Fruit fly (Drosophila melanogaster) whole organism, adult: ENCODE measurements around the gene Cpr62Ba.

ENCODE experiments used
- CG12768 ChIP-seq: fragments of 200-800 bp; sonication (Bioruptor generic); optimal IDR thresholded peaks from 2 replicates; lab custom pipeline; 2017; ENCODE audit warnings: missing biosample characterization, missing genetic modification characterization, mild to moderate bottlenecking, moderate library complexity, missing genetic modification reagents
- CG1620 ChIP-seq: fragments of 200-800 bp; sonication (Bioruptor generic); optimal IDR thresholded peaks from 2 replicates; lab custom pipeline; 2016; ENCODE audit warnings: missing biosample characterization, missing genetic modification characterization
- CG7101 ChIP-seq: fragments of 200-800 bp; sonication (Bioruptor generic); optimal IDR thresholded peaks from 2 replicates; lab custom pipeline; 2018; ENCODE audit warnings: missing biosample characterization, mild to moderate bottlenecking, missing genetic modification characterization, moderate library complexity
- bab1 ChIP-seq: fragments of 200-800 bp; sonication (Bioruptor generic); optimal IDR thresholded peaks from 3 replicates; lab custom pipeline; 2019; ENCODE audit warnings: missing biosample characterization, mild to moderate bottlenecking, missing genetic modification characterization, moderate library complexity
- cnc ChIP-seq, 2 experiments: fragments of >200 bp; optimal IDR thresholded peaks; 2 replicates each; lab custom pipeline; 2017
- kay ChIP-seq: fragments of 200-800 bp; sonication (Bioruptor generic); peaks from one replicate; lab custom pipeline; 2016; ENCODE audit warnings: missing biosample characterization, missing genetic modification characterization, borderline replicate concordance
- ovo ChIP-seq: fragments of 200-800 bp; sonication (Bioruptor generic); optimal IDR thresholded peaks from 2 replicates; lab custom pipeline; 2016; ENCODE audit warnings: missing biosample characterization, missing genetic modification characterization

dm6 chr3L:1868841-1869240 lies 37.3 kb upstream of the Cpr62Ba start:
- TF ChIP-seq CG1620 (GFP tag; lab: Kevin White, UChicago) (no peak), cnc (optimal IDR thresholded peaks at IDR 0.05; lab: Kevin White, UChicago) (no peak), CG12768 (GFP tag; lab: Kevin White, UChicago) (no peak), ovo (GFP tag; lab: Kevin White, UChicago) (no peak), CG7101 (tag; lab: Kevin White, UChicago) (no peak), kay (no peak), bab1 (GFP tag; lab: Kevin White, UChicago) (peak; percentile 18)
